Worm (Caenorhabditis elegans) whole organism, young adult: ENCODE results near the gene nstp-10.
A peak's percentile ranks its signal among the peaks of the same experiment; 100 is the strongest.

Experiments
- ZK185.1 ChIP-seq: sonication (generic microtip); optimal IDR thresholded peaks from 2 replicates; lab custom pipeline; 2016; ENCODE audit warnings: mild to moderate bottlenecking, missing genetic modification characterization, missing compliant biosample characterization; ENCODE audit not compliant: poor library complexity, severe bottlenecking
- athp-1 ChIP-seq: sonication (generic microtip); optimal IDR thresholded peaks from 2 replicates; lab custom pipeline; 2017; ENCODE audit warnings: mild to moderate bottlenecking, missing genetic modification characterization, missing compliant biosample characterization
- attf-5 ChIP-seq: fragments of 200-800 bp; sonication (Bioruptor generic); optimal IDR thresholded peaks from 2 replicates; lab custom pipeline; 2018; ENCODE audit warnings: mild to moderate bottlenecking, missing genetic modification characterization, missing compliant biosample characterization
- ceh-40 ChIP-seq: fragments of 200-800 bp; sonication (Bioruptor generic); IDR thresholded peaks from 2 replicates; pipeline ENCODE4 v1.3.6; 2022; ENCODE audit warnings: missing genetic modification characterization, missing compliant biosample characterization
- madf-3 ChIP-seq: fragments of 200-800 bp; sonication (Bioruptor generic); IDR thresholded peaks from 2 replicates; pipeline ENCODE4 v1.3.6; 2022; ENCODE audit warnings: missing genetic modification reagents, missing genetic modification characterization, missing compliant biosample characterization
- snpc-4 ChIP-seq, 5 experiments: fragments of 150-350 bp in 1 of 5; sonication (generic microtip) in 4 of 5; optimal IDR thresholded peaks; 2 replicates each; lab custom pipeline; 2014 to 2018; ENCODE audit warnings: missing genetic modification characterization in 5 of 5, missing biosample characterization in 3 of 5, antibody characterized with exemption in 2 of 5, mild to moderate bottlenecking in 2 of 5, missing compliant biosample characterization in 2 of 5, missing genotype in 2 of 5, moderate library complexity in 2 of 5, missing genetic modification reagents in 1 of 5
- unc-62 ChIP-seq: fragments of 150-350 bp; optimal IDR thresholded peaks from 2 replicates; lab custom pipeline; 2014; ENCODE audit warnings: missing biosample characterization, missing genetic modification reagents, missing genetic modification characterization

ce11 chrV:9536505-9536904 lies 13.1 kb downstream of the nstp-10 start, which contains the start of gene C50F4.4:
- TF ChIP-seq attf-5 (GFP tag; lab: Kevin White, UChicago) = no peak
- no peak for TF ChIP-seq unc-62 (GFP tag; lab: Kevin White, UChicago)
- no peak for TF ChIP-seq ceh-40 (GFP tag; lab: Robert Waterston, UW)
- no peak for TF ChIP-seq madf-3
- TF ChIP-seq athp-1 = no peak
- peak; percentile 69 for TF ChIP-seq ZK185.1 (tag; lab: Kevin White, UChicago)
- TF ChIP-seq snpc-4 (GFP tag; optimal IDR thresholded peaks at IDR 0.05; lab: Kevin White, UChicago) = no peak
- TF ChIP-seq snpc-4 (tag; optimal IDR thresholded peaks at IDR 0.05; lab: Kevin White, UChicago) = peak in 2 of 4 experiments; percentile 3 to 27
